Fruit fly (Drosophila melanogaster) whole organism, pupa: ENCODE results near the gene CG43220.

Experiments
- CG10348 ChIP-seq: fragments of 200-800 bp; sonication (Bioruptor generic); IDR thresholded peaks from 2 replicates; pipeline ENCODE4 v1.3.6; 2022; ENCODE audit warnings: missing biosample characterization, missing genetic modification characterization
- CG13204 ChIP-seq: fragments of 200-800 bp; sonication (Bioruptor generic); optimal IDR thresholded peaks from 2 replicates; lab custom pipeline; 2018; ENCODE audit warnings: missing biosample characterization, mild to moderate bottlenecking, missing genetic modification characterization, moderate library complexity
- CG14655 ChIP-seq: fragments of 200-800 bp; sonication (Bioruptor generic); optimal IDR thresholded peaks from 3 replicates; lab custom pipeline; 2017; ENCODE audit warnings: mild to moderate bottlenecking, missing biosample characterization, missing genetic modification reagents, missing genetic modification characterization
- CG9948 ChIP-seq: fragments of 200-800 bp; sonication (Bioruptor generic); optimal IDR thresholded peaks from 2 replicates; lab custom pipeline; 2018; ENCODE audit warnings: missing biosample characterization, mild to moderate bottlenecking, missing genetic modification characterization, moderate library complexity
- D1 ChIP-seq: fragments of 200-800 bp; sonication (Bioruptor generic); optimal IDR thresholded peaks from 2 replicates; lab custom pipeline; 2018; ENCODE audit warnings: missing biosample characterization, mild to moderate bottlenecking, missing genetic modification characterization, moderate library complexity
- Pif1B ChIP-seq: fragments of 200-800 bp; sonication (Bioruptor generic); optimal IDR thresholded peaks from 3 replicates; lab custom pipeline; 2016; ENCODE audit warnings: missing biosample characterization, missing genetic modification characterization
- rn ChIP-seq: fragments of 200-800 bp; sonication (Bioruptor generic); IDR thresholded peaks from 2 replicates; pipeline ENCODE4 v1.3.6; 2022; ENCODE audit warnings: missing biosample characterization, missing genetic modification characterization

Gene CG43220

dm6 chr2L:17532134-17532533, 45.8 kb downstream of the CG43220 start, which contains the start of gene CG15145:
TSS of gene CG15145 (minus strand) at chr2L:17532234.
- TF ChIP-seq D1 (tag; lab: Kevin White, UChicago) (no peak), rn (GFP tag; lab: Robert Waterston, UW) (no peak)

dm6 chr2L:17533794-17534193, 47.4 kb downstream of the CG43220 start:
- TF ChIP-seq D1 (tag; lab: Kevin White, UChicago) (no peak), CG14655 (GFP tag; lab: Kevin White, UChicago) (no peak), CG10348 (GFP tag; lab: Robert Waterston, UW) (no peak), Pif1B (no peak), CG9948 (no peak), CG13204 (GFP tag; lab: Kevin White, UChicago) (no peak)
- TF ChIP-seq, all 21 proteins: peak for 0
